Fruit fly (Drosophila melanogaster): ENCODE data around the gene tai.

DNA sequence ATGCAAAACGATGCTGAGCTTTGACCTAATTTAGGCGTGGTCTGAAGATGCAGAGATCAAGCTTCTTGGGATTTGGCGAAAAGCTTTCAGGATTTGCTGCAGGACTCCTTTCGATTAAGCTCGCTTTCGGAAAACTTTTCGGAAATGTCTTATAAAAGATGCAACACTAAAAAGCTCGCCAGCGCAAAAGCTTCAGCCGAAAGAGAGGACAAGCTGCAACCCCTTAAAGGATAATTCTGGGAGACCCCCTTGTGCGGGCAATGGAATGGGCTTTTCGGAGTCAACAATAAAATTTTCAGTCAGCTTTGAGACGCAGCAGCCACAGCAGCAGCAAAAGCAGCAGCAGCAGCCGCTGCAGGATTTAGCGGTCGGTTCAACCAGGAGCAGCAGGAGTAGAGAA is 2.6 kb upstream of the tai start, which contains the start of gene CG13108:
- TF ChIP-seq Dll (optimal IDR thresholded peaks at IDR 0.05) (no peak), EcR (GFP tag; optimal IDR thresholded peaks at IDR 0.05) (no peak), pan (optimal IDR thresholded peaks at IDR 0.05) (no peak), usp (GFP tag; optimal IDR thresholded peaks at IDR 0.05) (no peak)

Measured in whole organism.